Worm (Caenorhabditis elegans) whole organism, late embryonic: ENCODE results near the gene F44G4.1.

Experiments used
- ceh-22 ChIP-seq: sonication (generic microtip); optimal IDR thresholded peaks from 2 replicates; lab custom pipeline; 2017; ENCODE audit warnings: missing biosample characterization, missing genetic modification characterization
- ceh-6 ChIP-seq: fragments of 200-800 bp; sonication (Bioruptor generic); optimal IDR thresholded peaks from 2 replicates; lab custom pipeline; 2018; ENCODE audit warnings: mild to moderate bottlenecking, missing genetic modification characterization, missing compliant biosample characterization
- pha-4 ChIP-seq: fragments of 150-350 bp; optimal IDR thresholded peaks from 2 replicates; lab custom pipeline; 2018; ENCODE audit warnings: missing biosample characterization, missing genetic modification reagents, missing genetic modification characterization
- pqm-1 ChIP-seq: sonication (generic microtip); optimal IDR thresholded peaks from 2 replicates; lab custom pipeline; 2016; ENCODE audit warnings: missing genetic modification characterization, missing compliant biosample characterization

DNA sequence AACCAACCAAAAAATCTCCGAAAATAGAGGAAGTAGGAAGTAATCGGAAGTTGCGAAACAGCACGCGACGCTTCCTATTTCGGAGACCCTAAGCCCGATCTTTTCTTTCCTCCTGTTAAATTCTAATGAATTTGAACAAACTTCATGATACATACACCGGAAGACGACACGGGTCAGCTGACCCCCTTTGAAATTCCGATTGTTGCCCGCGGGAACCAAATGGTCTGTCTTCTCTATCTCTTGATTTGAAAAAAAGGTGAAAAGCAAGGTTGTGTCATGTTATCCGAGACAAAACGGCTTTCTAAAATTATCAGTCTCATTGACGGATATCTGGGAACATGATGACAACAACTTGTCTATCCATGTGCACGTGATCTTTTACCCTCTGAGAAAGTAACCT, 35.4 kb upstream of the F44G4.1 start:
- no peak for TF ChIP-seq ceh-22
- no peak for TF ChIP-seq pqm-1 (tag; lab: Kevin White, UChicago)
- TF ChIP-seq ceh-6 = no peak
- TF ChIP-seq pha-4 (tag; lab: Kevin White, UChicago) = no peak
